Fruit fly (Drosophila melanogaster): ENCODE results near the gene zfh1.

The zfh1 gene

DNA sequence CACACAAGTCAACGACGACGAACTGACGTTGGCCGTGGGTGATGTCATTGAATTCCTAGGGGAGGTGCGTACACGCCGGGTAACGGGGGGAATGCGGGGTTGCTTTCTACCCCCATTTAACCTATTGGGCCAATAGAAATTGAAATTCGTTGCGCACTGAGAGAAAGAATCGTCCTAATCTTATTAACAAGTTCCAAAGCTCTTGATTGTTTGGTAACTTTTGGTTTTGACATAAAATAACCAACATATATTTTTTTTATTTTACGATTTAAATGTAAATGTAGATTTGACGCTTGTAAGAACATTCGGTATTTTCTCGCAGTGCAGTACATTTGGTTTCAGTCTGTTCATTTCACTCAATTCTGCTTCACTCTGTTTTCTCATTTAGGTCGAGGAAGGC lies 51.5 kb downstream of the zfh1 start (continued):
- TF ChIP-seq Abd-B (GFP tag; optimal IDR thresholded peaks at IDR 0.05) (peak; percentile 84), toy (GFP tag; IDR thresholded peaks at IDR 0.05) (no peak), Ptx1 (GFP tag; IDR thresholded peaks at IDR 0.05) (peak; percentile 82), ara (GFP tag; IDR thresholded peaks at IDR 0.05) (peak; percentile 79), onecut (GFP tag; IDR thresholded peaks at IDR 0.05) (peak; percentile 76), gt (GFP tag; IDR thresholded peaks at IDR 0.05) (0 out of 2 replicates have a peak, but pooled peaks have one; percentile 11), CG33213 (GFP tag; optimal IDR thresholded peaks at IDR 0.05) (peak; percentile 69), CG34224 (GFP tag; IDR thresholded peaks at IDR 0.05; ENCODE audit: partially characterized antibody) (no peak), oc (tag; optimal IDR thresholded peaks at IDR 0.05) (peak; percentile 86), ems (GFP tag; optimal IDR thresholded peaks at IDR 0.05) (peak; percentile 53), CG17385 (GFP tag; optimal IDR thresholded peaks at IDR 0.05) (peak; percentile 86), GATAe (GFP tag; conservative IDR thresholded peaks at IDR 0.05) (no peak), CrebB (tag; optimal IDR thresholded peaks at IDR 0.05) (peak; percentile 70), CG16863 (GFP tag; optimal IDR thresholded peaks at IDR 0.05) (peak; percentile 76), CG6854 (GFP tag; optimal IDR thresholded peaks at IDR 0.05) (peak; percentile 66), dmrt99B (tag; optimal IDR thresholded peaks at IDR 0.05) (peak; percentile 89), chm (GFP tag; IDR thresholded peaks at IDR 0.05) (peak; percentile 69), CG12236 (GFP tag; optimal IDR thresholded peaks at IDR 0.05) (peak; percentile 66), al (GFP tag; IDR thresholded peaks at IDR 0.05) (peak; percentile 5; the same call in 1 of the 2 replicates), CG11695 (GFP tag; IDR thresholded peaks at IDR 0.05) (peak; percentile 79), lbe (GFP tag; optimal IDR thresholded peaks at IDR 0.05) (no peak), ATbp (GFP tag; optimal IDR thresholded peaks at IDR 0.05) (peak; percentile 91), CG15514 (GFP tag; optimal IDR thresholded peaks at IDR 0.05) (peak; percentile 55), CkIIα-i1 (GFP tag; IDR thresholded peaks at IDR 0.05) (no peak), CG13894 (tag; optimal IDR thresholded peaks at IDR 0.05) (peak; percentile 70), zen2 (GFP tag; IDR thresholded peaks at IDR 0.05; ENCODE audit: partially characterized antibody) (no peak), slou (GFP tag; optimal IDR thresholded peaks at IDR 0.05) (peak; percentile 59), D (optimal IDR thresholded peaks at IDR 0.05) (no peak), D (GFP tag; optimal IDR thresholded peaks at IDR 0.05) (peak; percentile 85), rib (GFP tag; IDR thresholded peaks at IDR 0.05) (no peak; the same call in 1 of the 2 replicates), mam (GFP tag; optimal IDR thresholded peaks at IDR 0.05) (peak; percentile 81), pho (GFP tag; optimal IDR thresholded peaks at IDR 0.05) (peak; percentile 74), ewg (GFP tag; optimal IDR thresholded peaks at IDR 0.05) (peak; percentile 76), CG3995 (GFP tag; optimal IDR thresholded peaks at IDR 0.05) (no peak), sisA (GFP tag; IDR thresholded peaks at IDR 0.05) (peak; percentile 74), lab (GFP tag; optimal IDR thresholded peaks at IDR 0.05) (peak; percentile 87), CG14441 (GFP tag; IDR thresholded peaks at IDR 0.05) (peak; percentile 67), CG8089 (GFP tag; optimal IDR thresholded peaks at IDR 0.05) (peak; percentile 75), Dip2 (GFP tag; IDR thresholded peaks at IDR 0.05) (no peak), ato (GFP tag; IDR thresholded peaks at IDR 0.05; ENCODE audit: partially characterized antibody) (no peak), hbn (GFP tag; IDR thresholded peaks at IDR 0.05; ENCODE audit: partially characterized antibody) (no peak), Nf-YB (GFP tag; optimal IDR thresholded peaks at IDR 0.05) (peak; percentile 87), nerfin-1 (tag; optimal IDR thresholded peaks at IDR 0.05) (peak; percentile 83), CG7839 (tag; optimal IDR thresholded peaks at IDR 0.05) (peak; percentile 92), CG31441 (GFP tag; IDR thresholded peaks at IDR 0.05) (peak; percentile 91), CG11560 (tag; IDR thresholded peaks at IDR 0.05) (no peak), caup (GFP tag; optimal IDR thresholded peaks at IDR 0.05; ENCODE audit: severe bottlenecking) (peak; percentile 73), p53 (GFP tag; optimal IDR thresholded peaks at IDR 0.05) (peak; percentile 40), YL-1 (GFP tag; optimal IDR thresholded peaks at IDR 0.05) (peak; percentile 10), CG18011 (GFP tag; optimal IDR thresholded peaks at IDR 0.05) (peak; percentile 59), CG17186 (GFP tag; optimal IDR thresholded peaks at IDR 0.05) (no peak)
